Fruit fly (Drosophila melanogaster): ENCODE measurements around the gene CG14153.

DNA sequence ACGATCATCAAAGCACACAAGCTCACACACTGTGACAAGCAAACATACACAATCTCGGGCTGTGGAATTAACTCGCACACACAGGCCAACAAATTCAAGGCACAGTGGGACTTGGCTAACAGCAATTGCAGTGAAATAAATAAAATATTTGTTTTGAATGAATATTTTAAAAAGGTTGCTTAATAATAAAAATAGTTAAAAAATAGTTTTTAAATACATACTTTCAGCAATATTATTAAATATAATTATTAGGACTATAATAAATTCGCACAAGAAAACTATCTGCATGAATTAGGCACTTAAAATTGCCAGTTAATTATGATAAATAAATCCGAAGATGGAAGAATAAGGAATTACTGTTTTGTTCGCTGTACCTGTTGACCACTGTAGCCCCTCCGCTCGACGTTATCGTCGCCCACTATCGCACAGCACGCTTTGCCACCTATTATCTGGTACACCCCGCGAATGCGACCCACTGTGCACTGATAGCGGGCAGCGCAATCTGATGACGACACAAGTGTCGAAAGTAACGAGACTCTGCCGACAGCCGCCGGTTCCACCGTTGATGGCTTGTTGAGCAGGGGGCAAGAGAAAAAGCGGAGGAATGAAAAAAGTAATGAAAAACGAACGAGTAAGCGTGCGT is 39.5 kb downstream of the CG14153 start:
- TF ChIP-seq ovo (GFP tag; optimal IDR thresholded peaks at IDR 0.05) (peak; percentile 69), kay (GFP tag; ENCODE audit: borderline replicate concordance) (peak; percentile 78), Crg-1 (GFP tag; optimal IDR thresholded peaks at IDR 0.05) (peak; percentile 95), pad (GFP tag; optimal IDR thresholded peaks at IDR 0.05) (peak; percentile 93), CG14711 (tag; optimal IDR thresholded peaks at IDR 0.05) (peak; percentile 92), toe (GFP tag; optimal IDR thresholded peaks at IDR 0.05) (peak; percentile 81)

Measured in whole organism, adult.